Worm (Caenorhabditis elegans) whole organism, mixed stage, embryonic: ENCODE results near the gene M03C11.3.

ENCODE experiments used
- ceh-39 ChIP-seq: fragments of 150-350 bp; optimal IDR thresholded peaks from 2 replicates; lab custom pipeline; 2014; ENCODE audit warnings: missing biosample characterization, missing genetic modification characterization
- ces-1 ChIP-seq: fragments of 150-350 bp; optimal IDR thresholded peaks from 2 replicates; lab custom pipeline; 2014; ENCODE audit warnings: missing biosample characterization, missing genetic modification reagents, missing genetic modification characterization
- elt-1 ChIP-seq: sonication (generic microtip); optimal IDR thresholded peaks from 2 replicates; lab custom pipeline; 2017; ENCODE audit warnings: missing genetic modification characterization, mild to moderate bottlenecking, missing compliant biosample characterization, antibody characterized with exemption, moderate library complexity, borderline replicate concordance; ENCODE audit not compliant: insufficient read depth
- elt-3 ChIP-seq: fragments of 150-350 bp; optimal IDR thresholded peaks from 2 replicates; lab custom pipeline; 2014; ENCODE audit warnings: missing biosample characterization, missing genetic modification characterization
- hlh-1 ChIP-seq: fragments of 150-350 bp; optimal IDR thresholded peaks from 2 replicates; lab custom pipeline; 2014; ENCODE audit warnings: missing biosample characterization, missing genetic modification reagents, missing genetic modification characterization
- lsy-2 ChIP-seq: fragments of 150-350 bp; optimal IDR thresholded peaks from 2 replicates; lab custom pipeline; 2014; ENCODE audit warnings: missing biosample characterization, missing genetic modification characterization
- mab-5 ChIP-seq: fragments of 150-350 bp; optimal IDR thresholded peaks from 2 replicates; lab custom pipeline; 2014; ENCODE audit warnings: missing biosample characterization, missing genetic modification characterization
- mep-1 ChIP-seq: fragments of 150-350 bp; optimal IDR thresholded peaks from 2 replicates; lab custom pipeline; 2017; ENCODE audit warnings: missing biosample characterization, missing genetic modification reagents, missing genetic modification characterization, inconsistent platforms
- nhr-12 ChIP-seq: fragments of 150-350 bp; optimal IDR thresholded peaks from 2 replicates; lab custom pipeline; 2014; ENCODE audit warnings: missing biosample characterization, missing genetic modification characterization
- nhr-237 ChIP-seq: fragments of 150-350 bp; optimal IDR thresholded peaks from 2 replicates; lab custom pipeline; 2014; ENCODE audit warnings: missing biosample characterization, missing genetic modification characterization
- snpc-4 ChIP-seq: fragments of 150-350 bp; optimal IDR thresholded peaks from 2 replicates; lab custom pipeline; 2014; ENCODE audit warnings: missing biosample characterization, missing genetic modification characterization
- sptf-1 ChIP-seq: sonication (generic microtip); optimal IDR thresholded peaks from 2 replicates; lab custom pipeline; 2017; ENCODE audit warnings: mild to moderate bottlenecking, missing genetic modification characterization, moderate library complexity, missing compliant biosample characterization
- unc-62 ChIP-seq: fragments of 150-350 bp; optimal IDR thresholded peaks from 2 replicates; lab custom pipeline; 2014; ENCODE audit warnings: missing biosample characterization, missing genetic modification reagents, missing genetic modification characterization
- ztf-11 ChIP-seq: fragments of 150-350 bp; optimal IDR thresholded peaks from 2 replicates; lab custom pipeline; 2014; ENCODE audit warnings: missing biosample characterization, missing genetic modification characterization

ce11 chrIII:10376041-10376440, 28.8 kb upstream of the M03C11.3 start:
- TF ChIP-seq ztf-11 (tag; lab: Kevin White, UChicago) (no peak), unc-62 (no peak), sptf-1 (tag; lab: Kevin White, UChicago) (no peak), mab-5 (no peak), ceh-39 (tag; lab: Kevin White, UChicago) (no peak), nhr-237 (tag; lab: Kevin White, UChicago) (no peak), snpc-4 (no peak), elt-3 (no peak), nhr-12 (tag; lab: Kevin White, UChicago) (no peak), mep-1 (tag; lab: Kevin White, UChicago) (no peak), ces-1 (GFP tag; lab: Kevin White, UChicago) (no peak), elt-1 (no peak), hlh-1 (tag; lab: Kevin White, UChicago) (no peak), lsy-2 (no peak)
